Fruit fly (Drosophila melanogaster) whole organism: ENCODE results near the gene CG13607.

ENCODE experiments used
- CG8478 ChIP-seq: fragments of >200 bp; optimal IDR thresholded peaks from 2 replicates; lab custom pipeline; 2018; ENCODE audit warnings: inconsistent platforms
- psq ChIP-seq: fragments of >200 bp; optimal IDR thresholded peaks from 2 replicates; lab custom pipeline; 2017
- usp ChIP-seq: fragments of >200 bp; optimal IDR thresholded peaks from 2 replicates; lab custom pipeline; 2017; ENCODE audit warnings: missing biosample characterization, missing genetic modification characterization, mixed read lengths

- no peak for TF ChIP-seq psq (lab: Kevin White, UChicago)
- no peak for TF ChIP-seq CG8478 (lab: Kevin White, UChicago)
- TF ChIP-seq usp (GFP tag; lab: Kevin White, UChicago): no peak
Observed at dm6 chr3R:24116972-24117371, 850 bp upstream of the CG13607 start.
